Worm (Caenorhabditis elegans) whole organism, L2 larva: ENCODE results near the gene sprr-2.

ENCODE experiments used
- R02D3.7 ChIP-seq: fragments of 150-350 bp; optimal IDR thresholded peaks from 2 replicates; lab custom pipeline; 2014; ENCODE audit warnings: missing biosample characterization, missing genetic modification characterization
- aly-2 ChIP-seq: fragments of 150-350 bp; optimal IDR thresholded peaks from 2 replicates; lab custom pipeline; 2014; ENCODE audit warnings: missing biosample characterization, missing genetic modification characterization
- ceh-16 ChIP-seq: fragments of 150-350 bp; optimal IDR thresholded peaks from 2 replicates; lab custom pipeline; 2014; ENCODE audit warnings: missing biosample characterization, missing genetic modification characterization
- lin-39 ChIP-seq: fragments of 150-350 bp; optimal IDR thresholded peaks from 2 replicates; lab custom pipeline; 2014; ENCODE audit warnings: missing biosample characterization, missing genetic modification reagents, missing genetic modification characterization
- mab-5 ChIP-seq: fragments of 150-350 bp; optimal IDR thresholded peaks from 2 replicates; lab custom pipeline; 2014; ENCODE audit warnings: missing biosample characterization, missing genetic modification characterization
- nhr-11 ChIP-seq: fragments of 150-350 bp; optimal IDR thresholded peaks from 2 replicates; lab custom pipeline; 2014; ENCODE audit warnings: missing biosample characterization, missing genetic modification characterization
- nhr-21 ChIP-seq: fragments of 150-350 bp; optimal IDR thresholded peaks from 2 replicates; lab custom pipeline; 2014; ENCODE audit warnings: missing biosample characterization, missing genetic modification characterization
- nhr-237 ChIP-seq: fragments of 150-350 bp; optimal IDR thresholded peaks from 2 replicates; lab custom pipeline; 2014; ENCODE audit warnings: missing biosample characterization, missing genetic modification characterization
- nhr-77 ChIP-seq: fragments of 150-350 bp; optimal IDR thresholded peaks from 2 replicates; lab custom pipeline; 2014; ENCODE audit warnings: missing biosample characterization, missing genetic modification characterization
- skn-1 ChIP-seq: sonication (generic microtip); optimal IDR thresholded peaks from 2 replicates; lab custom pipeline; 2017; ENCODE audit warnings: missing biosample characterization, missing genetic modification characterization
- unc-62 ChIP-seq: fragments of 150-350 bp; optimal IDR thresholded peaks from 2 replicates; lab custom pipeline; 2014; ENCODE audit warnings: missing biosample characterization, missing genetic modification reagents, missing genetic modification characterization
- ztf-4 ChIP-seq: fragments of 150-350 bp; optimal IDR thresholded peaks from 2 replicates; lab custom pipeline; 2014; ENCODE audit warnings: missing biosample characterization, missing genetic modification characterization

- TF ChIP-seq nhr-237 (tag; lab: Kevin White, UChicago) (no peak), nhr-21 (tag; lab: Kevin White, UChicago) (no peak), nhr-77 (tag; lab: Kevin White, UChicago) (no peak), lin-39 (tag; lab: Kevin White, UChicago) (no peak), R02D3.7 (no peak), mab-5 (tag; lab: Kevin White, UChicago) (no peak), skn-1 (tag; lab: Kevin White, UChicago) (no peak), ceh-16 (tag; lab: Kevin White, UChicago) (no peak), ztf-4 (tag; lab: Kevin White, UChicago) (no peak), nhr-11 (tag; lab: Kevin White, UChicago) (no peak), unc-62 (GFP tag; lab: Kevin White, UChicago) (no peak), aly-2 (tag; lab: Kevin White, UChicago) (no peak)
Measured at ce11 chrX:14759549-14759948, 33.7 kb upstream of the sprr-2 start.
